Worm (Caenorhabditis elegans): ENCODE data around the gene T20D3.6.
"Not testable (repeated sequence)": the region's sequence is repeated elsewhere in the genome, so short reads cannot be mapped to it uniquely, and the experiment has no call there.

The T20D3.6 gene

ce11 chrIV:9299145-9299544 is 40.0 kb downstream of the T20D3.6 start, which contains the start of gene F49C12.2:
Gene F49C12.2 (minus strand): TSS chrIV:9299245.
- no peak for TF ChIP-seq ceh-28 (tag; optimal IDR thresholded peaks at IDR 0.05)
- TF ChIP-seq nhr-25 (tag; optimal IDR thresholded peaks at IDR 0.05) = no peak
- TF ChIP-seq nhr-237 (tag; optimal IDR thresholded peaks at IDR 0.05) = no peak
- TF ChIP-seq jun-1 (tag; optimal IDR thresholded peaks at IDR 0.05) = no peak
- no peak for TF ChIP-seq snpc-4 (tag; optimal IDR thresholded peaks at IDR 0.05)
- TF ChIP-seq tbx-2 (tag; optimal IDR thresholded peaks at IDR 0.05) = no peak
- no peak for TF ChIP-seq nhr-23 (tag; optimal IDR thresholded peaks at IDR 0.05)
- TF ChIP-seq skn-1 (tag; optimal IDR thresholded peaks at IDR 0.05) = no peak
- no peak for TF ChIP-seq aly-2 (tag; optimal IDR thresholded peaks at IDR 0.05)
- TF ChIP-seq nhr-28 (tag; optimal IDR thresholded peaks at IDR 0.05) = no peak
- no peak for TF ChIP-seq egl-5 (tag; optimal IDR thresholded peaks at IDR 0.05)
- TF ChIP-seq zag-1 (tag; optimal IDR thresholded peaks at IDR 0.05) = no peak
- no peak for TF ChIP-seq unc-39 (tag; optimal IDR thresholded peaks at IDR 0.05)
- no peak for TF ChIP-seq fkh-10 (GFP tag; optimal IDR thresholded peaks at IDR 0.05)
- no peak for TF ChIP-seq ceh-9 (tag; optimal IDR thresholded peaks at IDR 0.05)
- TF ChIP-seq lsy-12 (tag; optimal IDR thresholded peaks at IDR 0.05) = no peak
- TF ChIP-seq ztf-4 (tag; optimal IDR thresholded peaks at IDR 0.05) = no peak
- no peak for TF ChIP-seq pqm-1 (tag; optimal IDR thresholded peaks at IDR 0.05)

DNA sequence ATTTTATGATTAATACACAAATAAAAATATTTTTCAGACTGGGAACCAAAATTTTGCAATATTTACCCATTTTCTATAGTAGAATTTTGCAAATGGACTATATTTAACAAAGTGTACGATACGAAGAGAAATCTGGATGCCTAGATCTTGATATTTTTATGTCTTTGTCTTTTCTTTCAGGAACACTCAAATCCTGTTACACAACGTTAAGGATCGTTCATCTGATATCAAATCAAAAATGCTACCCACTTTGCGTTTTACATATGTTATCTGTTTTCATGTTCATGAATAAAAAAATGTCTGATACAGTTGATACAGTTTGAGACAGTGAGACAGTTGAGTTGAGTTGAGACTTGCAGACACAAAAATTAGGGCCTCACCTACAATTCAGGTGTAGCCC is 42.8 kb downstream of the T20D3.6 start, which contains the start of gene F49C12.1:
TSS of gene F49C12.1 (minus strand) at position 70 of the 400 bp plus-strand sequence.
- TF ChIP-seq daf-12 (tag; optimal IDR thresholded peaks at IDR 0.05) (no peak), elt-1 (tag; optimal IDR thresholded peaks at IDR 0.05) (no peak), lin-15B (tag; optimal IDR thresholded peaks at IDR 0.05) (no peak), nhr-237 (tag; optimal IDR thresholded peaks at IDR 0.05) (no peak), mml-1 (tag; optimal IDR thresholded peaks at IDR 0.05) (no peak)

- TF ChIP-seq R02D3.7 (tag; optimal IDR thresholded peaks at IDR 0.05); unc-62 (GFP tag; optimal IDR thresholded peaks at IDR 0.05); elt-2 (tag; optimal IDR thresholded peaks at IDR 0.05): not testable (repeated sequence)
Measured at ce11 chrIV:9293825-9294224, 45.3 kb downstream of the T20D3.6 start, which contains the start of gene nhr-264. Gene nhr-264 (minus strand): TSS chrIV:9293925.

DNA sequence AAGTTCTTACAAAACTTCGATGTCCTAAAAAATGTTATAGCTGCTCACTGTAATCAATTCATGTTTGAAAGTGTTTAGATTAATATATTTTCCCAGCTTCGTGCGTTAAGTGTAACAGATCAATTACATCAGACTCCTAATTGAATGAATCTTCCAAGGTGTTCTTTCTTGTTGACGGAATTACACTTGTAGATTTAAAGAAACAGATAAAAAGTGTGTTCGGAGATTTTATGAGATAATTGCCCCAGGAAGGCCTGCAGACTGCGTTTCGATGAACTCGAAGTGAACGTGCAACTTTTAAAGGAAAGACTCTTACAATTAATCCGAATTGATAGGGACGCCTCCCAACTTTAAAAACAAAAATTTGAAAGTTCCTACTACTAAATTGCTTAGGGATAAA is 49.5 kb downstream of the T20D3.6 start:
- TF ChIP-seq ceh-28 (tag; optimal IDR thresholded peaks at IDR 0.05) = no peak
- peak; percentile 70 for TF ChIP-seq elt-1 (tag; optimal IDR thresholded peaks at IDR 0.05)
- TF ChIP-seq nhr-76 (tag; optimal IDR thresholded peaks at IDR 0.05) = no peak
- no peak for TF ChIP-seq eor-1 (tag; optimal IDR thresholded peaks at IDR 0.05)
